Worm (Caenorhabditis elegans) whole organism, early embryonic: Measurements from ENCODE around the gene C16C8.14.

ENCODE experiments used
- B0310.2 ChIP-seq: sonication (generic microtip); optimal IDR thresholded peaks from 2 replicates; lab custom pipeline; 2016; ENCODE audit warnings: mild to moderate bottlenecking, missing genetic modification characterization, missing compliant biosample characterization
- F13C5.2 ChIP-seq: sonication (generic microtip); optimal IDR thresholded peaks from 2 replicates; lab custom pipeline; 2017; ENCODE audit warnings: mild to moderate bottlenecking, missing genetic modification characterization, inconsistent platforms, missing compliant biosample characterization
- aly-1 ChIP-seq: sonication (generic microtip); optimal IDR thresholded peaks from 2 replicates; lab custom pipeline; 2016; ENCODE audit warnings: missing genetic modification characterization, missing compliant biosample characterization
- ama-1 ChIP-seq: fragments of 150-350 bp; optimal IDR thresholded peaks from 2 replicates; lab custom pipeline; 2014
- ceh-36 ChIP-seq: sonication (generic microtip); optimal IDR thresholded peaks from 2 replicates; lab custom pipeline; 2016; ENCODE audit warnings: missing genetic modification characterization, inconsistent platforms, missing compliant biosample characterization
- ets-7 ChIP-seq: sonication (generic microtip); optimal IDR thresholded peaks from 2 replicates; lab custom pipeline; 2016; ENCODE audit warnings: missing genotype, missing genetic modification characterization, missing compliant biosample characterization
- flt-1 ChIP-seq: fragments of 200-800 bp; sonication (Bioruptor generic); IDR thresholded peaks from 2 replicates; pipeline ENCODE4 v1.3.6; 2022; ENCODE audit warnings: missing genetic modification characterization, missing compliant biosample characterization
- hmg-4 ChIP-seq: fragments of 200-800 bp; sonication (Bioruptor generic); optimal IDR thresholded peaks from 2 replicates; lab custom pipeline; 2018; ENCODE audit warnings: mild to moderate bottlenecking, missing genetic modification characterization, missing compliant biosample characterization
- hnd-1 ChIP-seq: sonication (generic microtip); optimal IDR thresholded peaks from 2 replicates; lab custom pipeline; 2016; ENCODE audit warnings: missing genetic modification characterization, missing compliant biosample characterization
- pes-1 ChIP-seq: fragments of 200-800 bp; sonication (Bioruptor generic); IDR thresholded peaks from 2 replicates; pipeline ENCODE4 v1.3.6; 2022; ENCODE audit warnings: missing genetic modification reagents, missing genetic modification characterization, missing compliant biosample characterization
- scrt-1 ChIP-seq: fragments of 200-800 bp; sonication (Bioruptor generic); IDR thresholded peaks from 2 replicates; pipeline ENCODE4 v1.3.6; 2022; ENCODE audit warnings: missing genetic modification characterization, missing compliant biosample characterization

DNA sequence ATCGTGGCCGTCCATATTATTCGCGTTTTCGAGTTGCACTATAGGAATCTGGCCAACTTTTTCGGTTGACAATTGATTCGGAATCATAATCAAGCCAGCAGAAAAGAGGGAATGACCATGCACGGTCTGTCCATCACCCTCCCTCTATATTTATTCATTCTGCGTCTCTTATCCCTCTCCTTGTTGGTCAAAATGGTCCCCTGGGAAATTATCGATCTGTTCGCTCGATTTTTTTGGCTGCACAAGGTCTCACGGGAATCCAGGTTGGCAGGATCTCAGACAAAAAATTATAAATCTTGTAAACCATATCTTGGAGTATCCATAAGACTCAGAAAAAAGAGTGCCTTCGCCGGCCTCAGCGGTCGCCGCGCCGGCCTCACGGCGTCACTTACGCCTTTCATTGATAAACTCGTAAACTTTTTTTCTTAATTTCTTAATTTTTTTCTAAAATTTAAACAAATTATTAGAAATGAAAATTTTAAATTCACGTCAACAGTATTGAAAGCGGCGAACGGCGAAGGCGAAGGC is 35.2 kb upstream of the C16C8.14 start, which contains the start of the genes F18A12.7 and F18A12.2:
- TF ChIP-seq scrt-1 (GFP tag; lab: Robert Waterston, UW) (no peak), aly-1 (tag; lab: Kevin White, UChicago) (no peak), ama-1 (no peak), flt-1 (GFP tag; lab: Robert Waterston, UW) (no peak), F13C5.2 (no peak), pes-1 (GFP tag; lab: Robert Waterston, UW) (no peak), ceh-36 (tag; lab: Kevin White, UChicago) (no peak), hmg-4 (GFP tag; lab: Kevin White, UChicago) (no peak), B0310.2 (no peak), hnd-1 (tag; lab: Kevin White, UChicago) (no peak), ets-7 (no peak)
